Worm (Caenorhabditis elegans): ENCODE results near the gene M163.5.

Gene M163.5

DNA sequence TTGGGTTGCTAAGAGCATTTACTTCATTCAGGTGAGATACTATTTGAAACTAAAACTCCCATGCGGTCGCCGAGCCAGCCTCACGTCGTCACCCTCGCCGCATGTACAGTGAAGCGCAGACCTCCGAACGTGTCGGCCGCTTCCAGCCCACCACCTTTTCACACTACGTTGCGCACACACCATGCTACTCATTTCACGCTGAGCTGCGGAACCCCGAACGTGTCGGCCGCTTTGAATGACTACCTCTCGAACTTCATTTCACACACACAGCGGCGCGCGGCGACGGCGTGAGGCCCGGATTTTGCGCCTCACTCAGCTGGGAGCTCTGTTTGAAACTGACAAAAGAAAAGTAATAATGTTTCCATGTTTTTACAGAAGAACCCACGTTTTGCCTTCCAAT lies 7.8 kb downstream of the M163.5 start:
- no peak for TF ChIP-seq mab-5 (tag; optimal IDR thresholded peaks at IDR 0.05)
- TF ChIP-seq snpc-4 (tag; optimal IDR thresholded peaks at IDR 0.05): peak; percentile 70
- no peak for TF ChIP-seq unc-55 (GFP tag; optimal IDR thresholded peaks at IDR 0.05)
- no peak for TF ChIP-seq egl-27 (tag; optimal IDR thresholded peaks at IDR 0.05)
- TF ChIP-seq elt-1 (tag; optimal IDR thresholded peaks at IDR 0.05): no peak
- TF ChIP-seq nhr-25 (tag; optimal IDR thresholded peaks at IDR 0.05): no peak
- no peak for TF ChIP-seq lin-13 (GFP tag; optimal IDR thresholded peaks at IDR 0.05)

DNA sequence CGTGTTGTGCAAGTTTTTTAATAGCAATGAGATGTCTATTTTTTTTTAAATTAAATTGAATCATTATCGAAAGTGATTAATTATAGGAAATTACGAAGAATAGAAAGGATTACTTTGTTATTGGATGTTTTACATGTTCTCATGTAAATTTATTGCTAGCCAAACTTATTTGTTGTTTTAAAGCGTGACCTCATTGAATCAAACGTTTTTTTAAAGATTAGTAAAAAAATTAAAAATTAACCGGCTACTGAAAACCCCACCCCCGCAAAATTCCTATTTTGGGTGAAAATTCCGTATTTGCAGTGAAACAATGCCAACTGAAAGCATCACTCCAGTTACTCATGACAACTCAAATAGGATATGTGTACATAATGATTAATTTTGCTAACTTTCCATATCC lies 11.0 kb downstream of the M163.5 start, which contains the start of gene M163.8:
M163.8 (plus strand) TSS at position 301 of the 400 bp plus-strand sequence.
- TF ChIP-seq alr-1 (tag; optimal IDR thresholded peaks at IDR 0.05) (no peak), ztf-11 (tag; optimal IDR thresholded peaks at IDR 0.05) (no peak), mab-5 (tag; optimal IDR thresholded peaks at IDR 0.05) (no peak), lsy-2 (tag; optimal IDR thresholded peaks at IDR 0.05) (no peak), lin-13 (GFP tag; optimal IDR thresholded peaks at IDR 0.05) (no peak), sma-9 (GFP tag; optimal IDR thresholded peaks at IDR 0.05) (no peak), sma-9 (tag; optimal IDR thresholded peaks at IDR 0.05) (no peak), lin-11 (tag; optimal IDR thresholded peaks at IDR 0.05) (no peak), nhr-23 (tag; optimal IDR thresholded peaks at IDR 0.05) (no peak), peb-1 (tag; optimal IDR thresholded peaks at IDR 0.05) (no peak), ama-1 (optimal IDR thresholded peaks at IDR 0.05) (no peak)

- TF ChIP-seq Y55F3AM.14 (GFP tag; optimal IDR thresholded peaks at IDR 0.05): no peak
- no peak for TF ChIP-seq lin-39 (tag; optimal IDR thresholded peaks at IDR 0.05)
- no peak for TF ChIP-seq nhr-10 (tag; optimal IDR thresholded peaks at IDR 0.05)
- TF ChIP-seq elt-3 (tag; optimal IDR thresholded peaks at IDR 0.05): no peak
- TF ChIP-seq lin-13 (GFP tag; optimal IDR thresholded peaks at IDR 0.05): no peak
- TF ChIP-seq C34F6.9 (tag; optimal IDR thresholded peaks at IDR 0.05): no peak
- TF ChIP-seq nhr-129 (tag; optimal IDR thresholded peaks at IDR 0.05): no peak
- TF ChIP-seq unc-55 (GFP tag; optimal IDR thresholded peaks at IDR 0.05): no peak
- no peak for TF ChIP-seq F13H6.1 (tag; optimal IDR thresholded peaks at IDR 0.05)
- no peak for TF ChIP-seq ZK546.5 (tag; optimal IDR thresholded peaks at IDR 0.05)
- no peak for TF ChIP-seq mdl-1 (tag; optimal IDR thresholded peaks at IDR 0.05)
- no peak for TF ChIP-seq sem-4 (tag; optimal IDR thresholded peaks at IDR 0.05)
- TF ChIP-seq skn-1 (tag; optimal IDR thresholded peaks at IDR 0.05): no peak
- no peak for TF ChIP-seq blmp-1 (tag; optimal IDR thresholded peaks at IDR 0.05; ENCODE audit: insufficient read depth)
- no peak for TF ChIP-seq snpc-4 (tag; optimal IDR thresholded peaks at IDR 0.05)
- TF ChIP-seq lsy-2 (tag; optimal IDR thresholded peaks at IDR 0.05): no peak
- TF ChIP-seq nhr-6 (tag; optimal IDR thresholded peaks at IDR 0.05): no peak
- TF ChIP-seq gmeb-1 (tag; optimal IDR thresholded peaks at IDR 0.05): no peak
- TF ChIP-seq crh-2 (tag; optimal IDR thresholded peaks at IDR 0.05): no peak
Observed at ce11 chrX:14486503-14486902, 12.7 kb downstream of the M163.5 start.

- TF ChIP-seq lin-39 (tag; optimal IDR thresholded peaks at IDR 0.05) (peak; percentile 87), C34F6.9 (tag; optimal IDR thresholded peaks at IDR 0.05) (no peak), mab-5 (tag; optimal IDR thresholded peaks at IDR 0.05) (peak; percentile 72), nhr-25 (tag; optimal IDR thresholded peaks at IDR 0.05) (peak; percentile 51), sma-9 (GFP tag; optimal IDR thresholded peaks at IDR 0.05) (peak; percentile 23), sma-9 (tag; optimal IDR thresholded peaks at IDR 0.05) (no peak), ama-1 (optimal IDR thresholded peaks at IDR 0.05) (no peak), Y55F3AM.14 (GFP tag; optimal IDR thresholded peaks at IDR 0.05) (no peak), ceh-16 (tag; optimal IDR thresholded peaks at IDR 0.05) (peak; percentile 98)
Observed at ce11 chrX:14487333-14487732, 13.5 kb downstream of the M163.5 start.

ce11 chrX:14487832-14488231 lies 14.0 kb downstream of the M163.5 start:
- TF ChIP-seq nhr-77 (tag; optimal IDR thresholded peaks at IDR 0.05) (no peak), mab-5 (tag; optimal IDR thresholded peaks at IDR 0.05) (peak; percentile 35), peb-1 (tag; optimal IDR thresholded peaks at IDR 0.05) (no peak)

- no peak for TF ChIP-seq blmp-1 (tag; optimal IDR thresholded peaks at IDR 0.05; ENCODE audit: insufficient read depth)
- TF ChIP-seq crh-2 (tag; optimal IDR thresholded peaks at IDR 0.05): peak; percentile 75
- peak; percentile 63 for TF ChIP-seq ceh-16 (tag; optimal IDR thresholded peaks at IDR 0.05)
- no peak for TF ChIP-seq lin-39 (tag; optimal IDR thresholded peaks at IDR 0.05)
- no peak for TF ChIP-seq skn-1 (tag; optimal IDR thresholded peaks at IDR 0.05)
- TF ChIP-seq ztf-4 (tag; optimal IDR thresholded peaks at IDR 0.05): peak; percentile 11
- peak; percentile 65 for TF ChIP-seq zag-1 (tag; optimal IDR thresholded peaks at IDR 0.05)
- peak; percentile 48 for TF ChIP-seq nhr-6 (tag; optimal IDR thresholded peaks at IDR 0.05)
- no peak for TF ChIP-seq nhr-23 (tag; optimal IDR thresholded peaks at IDR 0.05)
- TF ChIP-seq R02D3.7 (tag; optimal IDR thresholded peaks at IDR 0.05): no peak
- TF ChIP-seq snpc-4 (tag; optimal IDR thresholded peaks at IDR 0.05): peak; percentile 69
- TF ChIP-seq nhr-10 (tag; optimal IDR thresholded peaks at IDR 0.05): no peak
- TF ChIP-seq ceh-82 (tag; optimal IDR thresholded peaks at IDR 0.05): no peak
- TF ChIP-seq ztf-11 (tag; optimal IDR thresholded peaks at IDR 0.05): no peak
- TF ChIP-seq unc-62 (GFP tag; optimal IDR thresholded peaks at IDR 0.05): no peak
- TF ChIP-seq nhr-11 (tag; optimal IDR thresholded peaks at IDR 0.05): no peak
- peak; percentile 58 for TF ChIP-seq F13H6.1 (tag; optimal IDR thresholded peaks at IDR 0.05)
- peak; percentile 20 to 73 for TF ChIP-seq lsy-2 (tag; optimal IDR thresholded peaks at IDR 0.05)
- TF ChIP-seq nhr-129 (tag; optimal IDR thresholded peaks at IDR 0.05): peak; percentile 80
- TF ChIP-seq sma-9 (GFP tag; optimal IDR thresholded peaks at IDR 0.05): peak; percentile 87
- TF ChIP-seq sma-9 (tag; optimal IDR thresholded peaks at IDR 0.05): no peak
- peak; percentile 85 for TF ChIP-seq nhr-25 (tag; optimal IDR thresholded peaks at IDR 0.05)
- TF ChIP-seq mbf-1 (tag; optimal IDR thresholded peaks at IDR 0.05): no peak
- TF ChIP-seq peb-1 (tag; optimal IDR thresholded peaks at IDR 0.05): no peak
- peak; percentile 28 for TF ChIP-seq egl-27 (tag; optimal IDR thresholded peaks at IDR 0.05)
- TF ChIP-seq alr-1 (tag; optimal IDR thresholded peaks at IDR 0.05): no peak
- TF ChIP-seq Y55F3AM.14 (GFP tag; optimal IDR thresholded peaks at IDR 0.05): no peak
- peak; percentile 73 for TF ChIP-seq lin-13 (GFP tag; optimal IDR thresholded peaks at IDR 0.05)
Observed at ce11 chrX:14489945-14490344, 16.1 kb downstream of the M163.5 start, which contains the start of gene his-24. Gene his-24 (plus strand): TSS chrX:14490094.

Measured in whole organism, L2 larva.